Worm (Caenorhabditis elegans) whole organism, L3 larva: ENCODE data around the gene F56C3.4.

ENCODE experiments used
- ZK546.5 ChIP-seq: sonication (generic microtip); optimal IDR thresholded peaks from 2 replicates; lab custom pipeline; 2017; ENCODE audit warnings: missing biosample characterization, missing genetic modification characterization
- aly-2 ChIP-seq: fragments of 150-350 bp; optimal IDR thresholded peaks from 2 replicates; lab custom pipeline; 2014; ENCODE audit warnings: missing biosample characterization, missing genetic modification characterization
- ceh-82 ChIP-seq: fragments of 150-350 bp; optimal IDR thresholded peaks from 2 replicates; lab custom pipeline; 2014; ENCODE audit warnings: missing biosample characterization, missing genetic modification characterization
- daf-12 ChIP-seq: fragments of 150-350 bp; optimal IDR thresholded peaks from 2 replicates; lab custom pipeline; 2014; ENCODE audit warnings: missing biosample characterization, missing genetic modification reagents, missing genetic modification characterization
- elt-2 ChIP-seq: sonication (generic microtip); optimal IDR thresholded peaks from 2 replicates; lab custom pipeline; 2016; ENCODE audit warnings: missing genetic modification reagents, mild to moderate bottlenecking, missing genetic modification characterization, missing compliant biosample characterization
- fkh-10 ChIP-seq: sonication (generic microtip); optimal IDR thresholded peaks from 2 replicates; lab custom pipeline; 2017; ENCODE audit warnings: missing biosample characterization, missing genetic modification reagents, missing genetic modification characterization
- fkh-2 ChIP-seq: fragments of 150-350 bp; optimal IDR thresholded peaks from 2 replicates; lab custom pipeline; 2014; ENCODE audit warnings: missing biosample characterization, missing genetic modification reagents, missing genetic modification characterization
- jun-1 ChIP-seq: fragments of 150-350 bp; optimal IDR thresholded peaks from 2 replicates; lab custom pipeline; 2014; ENCODE audit warnings: missing biosample characterization, missing genetic modification reagents, missing genetic modification characterization
- mml-1 ChIP-seq: fragments of 150-350 bp; sonication (generic microtip); optimal IDR thresholded peaks from 3 replicates; lab custom pipeline; 2014; ENCODE audit warnings: missing biosample characterization, missing genetic modification characterization
- nfya-1 ChIP-seq: sonication (generic microtip); optimal IDR thresholded peaks from 2 replicates; lab custom pipeline; 2017; ENCODE audit warnings: missing genetic modification characterization, mild to moderate bottlenecking, missing compliant biosample characterization, antibody characterized with exemption, moderate library complexity; ENCODE audit not compliant: insufficient read depth
- nhr-11 ChIP-seq: fragments of 150-350 bp; optimal IDR thresholded peaks from 2 replicates; lab custom pipeline; 2014; ENCODE audit warnings: missing biosample characterization, missing genetic modification characterization
- nhr-12 ChIP-seq: fragments of 150-350 bp; optimal IDR thresholded peaks from 2 replicates; lab custom pipeline; 2014; ENCODE audit warnings: missing biosample characterization, missing genetic modification characterization
- nhr-23 ChIP-seq: fragments of 150-350 bp; optimal IDR thresholded peaks from 2 replicates; lab custom pipeline; 2014; ENCODE audit warnings: missing biosample characterization, missing genetic modification reagents, missing genetic modification characterization
- nhr-237 ChIP-seq: fragments of 150-350 bp; optimal IDR thresholded peaks from 2 replicates; lab custom pipeline; 2014; ENCODE audit warnings: missing biosample characterization, missing genetic modification characterization
- nhr-43 ChIP-seq: sonication (generic microtip); optimal IDR thresholded peaks from 2 replicates; lab custom pipeline; 2016; ENCODE audit warnings: mild to moderate bottlenecking, missing genetic modification characterization, missing compliant biosample characterization; ENCODE audit not compliant: poor library complexity, severe bottlenecking
- nhr-77 ChIP-seq: fragments of 150-350 bp; optimal IDR thresholded peaks from 2 replicates; lab custom pipeline; 2014; ENCODE audit warnings: missing biosample characterization, missing genetic modification characterization
- pqm-1 ChIP-seq: fragments of 150-350 bp; optimal IDR thresholded peaks from 2 replicates; lab custom pipeline; 2017; ENCODE audit warnings: missing biosample characterization, missing genetic modification characterization, inconsistent platforms
- unc-62 ChIP-seq: fragments of 150-350 bp; sonication (generic microtip); optimal IDR thresholded peaks from 4 replicates; lab custom pipeline; 2014; ENCODE audit warnings: missing biosample characterization, missing genetic modification reagents, missing genetic modification characterization
- zag-1 ChIP-seq: fragments of 150-350 bp; optimal IDR thresholded peaks from 2 replicates; lab custom pipeline; 2014; ENCODE audit warnings: missing biosample characterization, missing genetic modification characterization
- ztf-4 ChIP-seq: fragments of 150-350 bp; optimal IDR thresholded peaks from 2 replicates; lab custom pipeline; 2014; ENCODE audit warnings: missing biosample characterization, missing genetic modification characterization

F56C3.4 gene

DNA sequence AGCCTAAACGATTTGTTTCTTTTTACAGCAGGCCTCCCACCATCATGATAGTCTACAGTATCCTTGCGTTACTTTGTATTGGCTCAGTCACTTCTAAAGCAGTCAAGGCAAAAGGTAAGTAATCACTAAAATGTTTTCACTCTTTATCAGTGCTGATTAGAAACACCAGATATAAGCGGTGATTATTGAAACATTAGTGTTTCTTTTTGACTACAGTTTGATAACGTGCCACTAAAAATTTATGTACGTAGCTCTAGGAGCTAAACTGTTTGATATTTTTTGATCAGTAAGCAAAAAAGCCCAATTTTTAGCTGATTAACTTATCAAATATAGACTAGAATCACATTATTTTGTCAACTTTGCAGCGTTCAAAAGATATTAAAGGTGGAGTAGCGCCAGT is 49.0 kb downstream of the F56C3.4 start:
- TF ChIP-seq fkh-2 (tag; lab: Kevin White, UChicago): no peak
- no peak for TF ChIP-seq nhr-12 (tag; lab: Kevin White, UChicago)
- TF ChIP-seq ZK546.5 (tag; lab: Kevin White, UChicago): no peak
- TF ChIP-seq nhr-237 (tag; lab: Kevin White, UChicago): no peak
- TF ChIP-seq ztf-4: no peak
- no peak for TF ChIP-seq nhr-11 (tag; lab: Kevin White, UChicago)
- no peak for TF ChIP-seq ceh-82
- no peak for TF ChIP-seq mml-1
- no peak for TF ChIP-seq unc-62
- no peak for TF ChIP-seq fkh-10 (GFP tag; lab: Kevin White, UChicago)
- TF ChIP-seq pqm-1 (tag; lab: Kevin White, UChicago): peak; percentile 13
- no peak for TF ChIP-seq aly-2 (tag; lab: Kevin White, UChicago)
- no peak for TF ChIP-seq zag-1 (tag; lab: Kevin White, UChicago)
- TF ChIP-seq elt-2: peak; percentile 24
- TF ChIP-seq nhr-77 (tag; lab: Kevin White, UChicago): no peak
- TF ChIP-seq daf-12 (tag; lab: Kevin White, UChicago): no peak
- no peak for TF ChIP-seq nfya-1

DNA sequence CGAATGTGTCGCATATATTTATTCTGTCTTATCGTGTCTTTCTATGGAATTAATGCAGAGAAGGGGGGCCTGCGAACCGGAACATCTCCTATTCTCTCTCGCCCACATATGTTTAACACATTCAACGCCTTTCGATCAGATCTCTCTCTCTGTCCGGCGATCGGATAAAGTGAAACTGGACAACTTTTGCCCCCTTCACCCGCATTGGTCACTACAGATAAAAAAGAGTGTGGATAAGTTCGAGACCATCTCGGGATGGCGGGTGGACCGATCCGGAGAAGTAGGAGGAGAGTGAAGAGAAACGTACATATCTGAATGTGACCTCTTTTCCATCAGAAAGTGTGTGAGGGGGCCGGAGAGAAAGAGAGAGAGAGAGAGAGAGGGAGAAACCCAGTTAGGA is 49.4 kb downstream of the F56C3.4 start, which contains the start of gene H42K12.3:
TSS of gene H42K12.3 (plus strand) at position 308 of the 400 bp plus-strand sequence.
- TF ChIP-seq jun-1 (tag; lab: Kevin White, UChicago) (no peak), nhr-23 (tag; lab: Kevin White, UChicago) (peak; percentile 56), nhr-43 (tag; lab: Kevin White, UChicago) (peak; percentile 39), mml-1 (no peak), ceh-82 (no peak)
